Worm (Caenorhabditis elegans): ENCODE results near the gene ZK896.5.

DNA sequence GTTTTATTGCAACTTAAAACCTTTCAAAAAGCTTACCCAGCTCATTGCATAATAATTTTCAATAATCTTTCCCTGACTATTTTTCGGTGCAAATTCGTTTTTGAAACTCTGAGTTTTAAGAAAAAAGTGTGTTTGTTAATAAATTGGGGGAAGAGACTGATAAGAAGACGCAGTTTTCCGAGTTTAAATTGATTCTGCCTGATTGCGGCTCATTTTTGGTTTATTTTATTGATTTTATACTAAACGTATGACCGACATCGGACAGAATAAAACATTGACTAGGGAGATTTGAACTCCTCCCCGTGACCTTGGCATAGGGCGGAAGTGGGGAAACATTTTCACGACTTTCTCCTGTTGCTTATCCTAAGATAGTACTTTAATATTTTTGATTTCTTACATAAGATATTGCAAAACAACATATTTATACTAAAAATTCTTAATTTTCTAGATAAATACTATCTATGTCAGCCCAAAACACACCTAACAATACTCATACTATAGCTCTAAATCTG, 17.0 kb upstream of the ZK896.5 start, which contains the start of gene K08D8.7:
- TF ChIP-seq lsy-2 (tag; optimal IDR thresholded peaks at IDR 0.05) (no peak), lin-11 (tag; optimal IDR thresholded peaks at IDR 0.05) (no peak), mdl-1 (tag; optimal IDR thresholded peaks at IDR 0.05) (no peak), elt-3 (tag; optimal IDR thresholded peaks at IDR 0.05) (no peak), ama-1 (optimal IDR thresholded peaks at IDR 0.05) (no peak), nhr-11 (tag; optimal IDR thresholded peaks at IDR 0.05) (no peak), skn-1 (tag; optimal IDR thresholded peaks at IDR 0.05) (no peak)

Measured in whole organism, L2 larva.